Worm (Caenorhabditis elegans) whole organism, late embryonic: ENCODE data around the gene srt-73.

Experiments
- C08G9.2 ChIP-seq: sonication (generic microtip); optimal IDR thresholded peaks from 2 replicates; lab custom pipeline; 2016; ENCODE audit warnings: mild to moderate bottlenecking, missing genetic modification characterization, moderate library complexity, missing compliant biosample characterization
- K02D7.2 ChIP-seq: sonication (generic microtip); optimal IDR thresholded peaks from 2 replicates; lab custom pipeline; 2017; ENCODE audit warnings: mild to moderate bottlenecking, missing genetic modification characterization, missing compliant biosample characterization
- Y22D7AL.16 ChIP-seq: sonication (generic microtip); optimal IDR thresholded peaks from 2 replicates; lab custom pipeline; 2016; ENCODE audit warnings: missing genetic modification characterization, missing compliant biosample characterization
- ceh-14 ChIP-seq: sonication (generic microtip); optimal IDR thresholded peaks from 2 replicates; lab custom pipeline; 2016; ENCODE audit warnings: missing genotype, missing genetic modification characterization, missing compliant biosample characterization
- ceh-18 ChIP-seq: sonication (generic microtip); optimal IDR thresholded peaks from 2 replicates; lab custom pipeline; 2016; ENCODE audit warnings: missing genetic modification characterization, missing compliant biosample characterization
- ceh-19 ChIP-seq: fragments of 200-800 bp; sonication (Bioruptor generic); optimal IDR thresholded peaks from 2 replicates; lab custom pipeline; 2018; ENCODE audit warnings: mild to moderate bottlenecking, missing genetic modification characterization, missing compliant biosample characterization
- ceh-2 ChIP-seq: sonication (generic microtip); optimal IDR thresholded peaks from 2 replicates; lab custom pipeline; 2016; ENCODE audit warnings: missing genotype, missing genetic modification characterization, missing compliant biosample characterization
- ceh-22 ChIP-seq: sonication (generic microtip); optimal IDR thresholded peaks from 2 replicates; lab custom pipeline; 2017; ENCODE audit warnings: missing biosample characterization, missing genetic modification characterization
- ceh-30 ChIP-seq: fragments of 150-350 bp; optimal IDR thresholded peaks from 2 replicates; lab custom pipeline; 2014; ENCODE audit warnings: missing biosample characterization, missing genetic modification characterization
- ceh-31 ChIP-seq: sonication (generic microtip); optimal IDR thresholded peaks from 2 replicates; lab custom pipeline; 2016; ENCODE audit warnings: missing genetic modification characterization, missing compliant biosample characterization
- ceh-34 ChIP-seq: sonication (generic microtip); optimal IDR thresholded peaks from 2 replicates; lab custom pipeline; 2016; ENCODE audit warnings: mild to moderate bottlenecking, missing genetic modification characterization, missing compliant biosample characterization
- ceh-45 ChIP-seq: fragments of 200-800 bp; sonication (Bioruptor generic); IDR thresholded peaks from 2 replicates; pipeline ENCODE4 v1.3.6; 2022; ENCODE audit warnings: missing genetic modification reagents, missing genetic modification characterization, missing compliant biosample characterization
- ceh-48 ChIP-seq: sonication (generic microtip); optimal IDR thresholded peaks from 2 replicates; lab custom pipeline; 2016; ENCODE audit warnings: missing genetic modification characterization, inconsistent platforms, missing compliant biosample characterization
- ceh-6 ChIP-seq: fragments of 200-800 bp; sonication (Bioruptor generic); optimal IDR thresholded peaks from 2 replicates; lab custom pipeline; 2018; ENCODE audit warnings: mild to moderate bottlenecking, missing genetic modification characterization, missing compliant biosample characterization
- ceh-9 ChIP-seq: sonication (generic microtip); optimal IDR thresholded peaks from 2 replicates; lab custom pipeline; 2016; ENCODE audit warnings: mild to moderate bottlenecking, missing genetic modification characterization, inconsistent platforms, missing compliant biosample characterization
- dmd-4 ChIP-seq: sonication (generic microtip); optimal IDR thresholded peaks from 2 replicates; lab custom pipeline; 2016; ENCODE audit warnings: borderline replicate concordance, missing genetic modification characterization, missing compliant biosample characterization
- dve-1 ChIP-seq: sonication (generic microtip); optimal IDR thresholded peaks from 2 replicates; lab custom pipeline; 2017; ENCODE audit warnings: antibody characterized with exemption, mild to moderate bottlenecking, missing genetic modification characterization, missing compliant biosample characterization
- ets-4 ChIP-seq: sonication (generic microtip); optimal IDR thresholded peaks from 2 replicates; lab custom pipeline; 2016; ENCODE audit warnings: missing genetic modification characterization, missing compliant biosample characterization
- eyg-1 ChIP-seq: sonication (generic microtip); optimal IDR thresholded peaks from 2 replicates; lab custom pipeline; 2016; ENCODE audit warnings: missing genotype, missing genetic modification characterization, missing compliant biosample characterization
- fax-1 ChIP-seq: sonication (generic microtip); optimal IDR thresholded peaks from 2 replicates; lab custom pipeline; 2016; ENCODE audit warnings: missing genotype, missing genetic modification characterization, missing compliant biosample characterization
- hlh-13 ChIP-seq: fragments of 200-800 bp; sonication (Bioruptor generic); optimal IDR thresholded peaks from 2 replicates; lab custom pipeline; 2018; ENCODE audit warnings: mild to moderate bottlenecking, missing genetic modification characterization, missing compliant biosample characterization
- hlh-30 ChIP-seq: sonication (generic microtip); optimal IDR thresholded peaks from 2 replicates; lab custom pipeline; 2017; ENCODE audit warnings: antibody characterized with exemption, missing genetic modification characterization, missing compliant biosample characterization; ENCODE audit not compliant: insufficient read depth
- hlh-6 ChIP-seq: sonication (generic microtip); optimal IDR thresholded peaks from 2 replicates; lab custom pipeline; 2016; ENCODE audit warnings: missing genotype, missing genetic modification characterization, missing compliant biosample characterization
- hlh-8 ChIP-seq: sonication (generic microtip); optimal IDR thresholded peaks from 2 replicates; lab custom pipeline; 2016; ENCODE audit warnings: missing genotype, missing genetic modification characterization, missing compliant biosample characterization
- lin-11 ChIP-seq: fragments of 200-800 bp; sonication (Bioruptor generic); optimal IDR thresholded peaks from 2 replicates; lab custom pipeline; 2018; ENCODE audit warnings: mild to moderate bottlenecking, missing genetic modification characterization, missing compliant biosample characterization
- nfya-1 ChIP-seq: sonication (generic microtip); optimal IDR thresholded peaks from 2 replicates; lab custom pipeline; 2017; ENCODE audit warnings: missing genetic modification characterization, mild to moderate bottlenecking, missing compliant biosample characterization, antibody characterized with exemption, moderate library complexity
- nhr-11 ChIP-seq: fragments of 150-350 bp; optimal IDR thresholded peaks from 2 replicates; lab custom pipeline; 2014; ENCODE audit warnings: missing biosample characterization, missing genetic modification characterization
- nhr-232 ChIP-seq: sonication (generic microtip); optimal IDR thresholded peaks from 2 replicates; lab custom pipeline; 2016; ENCODE audit warnings: missing genetic modification characterization, missing compliant biosample characterization
- npax-4 ChIP-seq: sonication (generic microtip); optimal IDR thresholded peaks from 2 replicates; lab custom pipeline; 2016; ENCODE audit warnings: missing genetic modification characterization, missing compliant biosample characterization
- pag-3 ChIP-seq: sonication (generic microtip); optimal IDR thresholded peaks from 2 replicates; lab custom pipeline; 2016; ENCODE audit warnings: missing compliant biosample characterization, missing genetic modification characterization, borderline replicate concordance
- pat-9 ChIP-seq: fragments of 200-800 bp; sonication (Bioruptor generic); optimal IDR thresholded peaks from 2 replicates; lab custom pipeline; 2018; ENCODE audit warnings: mild to moderate bottlenecking, missing genetic modification characterization, moderate library complexity, missing compliant biosample characterization
- pax-1 ChIP-seq: fragments of 150-350 bp; optimal IDR thresholded peaks from 2 replicates; lab custom pipeline; 2014; ENCODE audit warnings: missing biosample characterization, missing genetic modification characterization
- pha-2 ChIP-seq: sonication (generic microtip); optimal IDR thresholded peaks from 2 replicates; lab custom pipeline; 2017; ENCODE audit warnings: mild to moderate bottlenecking, missing genetic modification characterization, missing compliant biosample characterization
- pqm-1 ChIP-seq: sonication (generic microtip); optimal IDR thresholded peaks from 2 replicates; lab custom pipeline; 2016; ENCODE audit warnings: missing genetic modification characterization, missing compliant biosample characterization
- ref-2 ChIP-seq: sonication (generic microtip); optimal IDR thresholded peaks from 2 replicates; lab custom pipeline; 2016; ENCODE audit warnings: missing genetic modification characterization, missing compliant biosample characterization
- rnt-1 ChIP-seq: sonication (generic microtip); optimal IDR thresholded peaks from 2 replicates; lab custom pipeline; 2016; ENCODE audit warnings: missing genetic modification characterization, missing compliant biosample characterization
- sdc-2 ChIP-seq: sonication (generic microtip); optimal IDR thresholded peaks from 2 replicates; lab custom pipeline; 2016; ENCODE audit warnings: missing genotype, missing genetic modification characterization, missing compliant biosample characterization
- sox-4 ChIP-seq: sonication (generic microtip); optimal IDR thresholded peaks from 2 replicates; lab custom pipeline; 2017; ENCODE audit warnings: mild to moderate bottlenecking, missing genetic modification characterization, inconsistent platforms, missing compliant biosample characterization
- syd-9 ChIP-seq: sonication (generic microtip); optimal IDR thresholded peaks from 2 replicates; lab custom pipeline; 2016; ENCODE audit warnings: mild to moderate bottlenecking, missing genetic modification characterization, moderate library complexity, missing compliant biosample characterization
- tbx-2 ChIP-seq: sonication (generic microtip); optimal IDR thresholded peaks from 2 replicates; lab custom pipeline; 2016; ENCODE audit warnings: missing genetic modification characterization, missing compliant biosample characterization
- unc-42 ChIP-seq: sonication (generic microtip); optimal IDR thresholded peaks from 2 replicates; lab custom pipeline; 2016; ENCODE audit warnings: missing genotype, missing genetic modification characterization, missing compliant biosample characterization

srt-73 gene

DNA sequence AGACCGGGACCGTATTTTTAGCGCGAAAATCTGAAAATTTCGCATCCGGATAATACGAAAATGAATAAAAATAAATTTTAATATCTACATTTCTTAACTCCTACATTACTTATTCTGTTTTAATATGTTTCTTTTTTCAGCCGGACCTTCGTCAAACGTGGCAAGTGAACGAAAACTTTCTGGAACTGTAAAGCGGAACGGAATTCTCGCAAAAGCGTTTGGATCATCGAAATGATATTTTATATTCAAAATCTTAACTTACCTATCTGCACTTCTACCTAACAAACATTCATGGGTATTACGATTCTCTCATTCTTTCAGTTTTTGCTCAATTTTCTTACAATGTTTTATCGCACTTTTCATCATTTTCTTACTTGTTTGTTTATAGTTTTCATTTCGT, 27.5 kb downstream of the srt-73 start:
- TF ChIP-seq C08G9.2 = no peak

DNA sequence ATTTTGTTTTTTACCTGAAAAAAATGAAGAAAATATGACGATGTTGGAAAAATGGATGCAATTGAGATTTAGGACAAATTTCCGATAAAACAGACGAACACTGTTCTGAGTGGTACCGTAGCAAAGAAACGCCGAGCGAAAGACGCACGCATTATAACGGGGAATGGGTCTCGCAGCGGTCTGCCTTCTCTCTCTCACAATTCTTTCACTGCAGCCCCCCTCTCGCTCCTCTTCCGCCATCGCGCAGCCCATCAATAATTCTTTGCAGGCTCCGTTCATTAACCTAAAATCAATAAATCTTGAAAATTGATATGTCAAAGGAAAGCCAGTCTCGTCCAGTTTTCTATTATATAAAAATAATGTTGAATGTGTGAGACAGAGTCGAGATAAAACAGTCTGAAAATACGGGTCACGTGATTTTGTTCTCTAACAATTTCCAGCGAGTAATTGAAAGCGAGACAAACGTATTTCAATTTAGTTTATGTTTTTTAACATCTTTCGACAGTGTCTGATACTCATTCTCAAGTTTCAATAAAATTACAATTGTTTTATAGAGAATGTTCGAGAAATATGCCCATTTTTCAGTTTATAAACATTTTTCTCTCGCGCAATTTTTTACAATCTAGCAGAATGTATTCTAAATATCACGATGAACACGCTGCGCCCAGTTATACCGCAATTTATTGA, 30.5 kb downstream of the srt-73 start:
- peak; percentile 16 for TF ChIP-seq ceh-18 (tag; lab: Kevin White, UChicago)
- peak; percentile 42 for TF ChIP-seq ceh-34 (tag; lab: Kevin White, UChicago)
- TF ChIP-seq hlh-6 (tag; lab: Kevin White, UChicago) = no peak
- peak; percentile 36 for TF ChIP-seq unc-42 (tag; lab: Kevin White, UChicago)
- TF ChIP-seq ceh-48 = peak; percentile 71
- no peak for TF ChIP-seq ref-2
- TF ChIP-seq hlh-30 = peak; percentile 68
- no peak for TF ChIP-seq pax-1 (tag; lab: Kevin White, UChicago)
- TF ChIP-seq tbx-2 (tag; lab: Kevin White, UChicago) = peak; percentile 3
- TF ChIP-seq hlh-8 (tag; lab: Kevin White, UChicago) = no peak
- peak; percentile 9 for TF ChIP-seq nfya-1 (tag; lab: Kevin White, UChicago)
- peak; percentile 6 for TF ChIP-seq ceh-30 (tag; lab: Kevin White, UChicago)

DNA sequence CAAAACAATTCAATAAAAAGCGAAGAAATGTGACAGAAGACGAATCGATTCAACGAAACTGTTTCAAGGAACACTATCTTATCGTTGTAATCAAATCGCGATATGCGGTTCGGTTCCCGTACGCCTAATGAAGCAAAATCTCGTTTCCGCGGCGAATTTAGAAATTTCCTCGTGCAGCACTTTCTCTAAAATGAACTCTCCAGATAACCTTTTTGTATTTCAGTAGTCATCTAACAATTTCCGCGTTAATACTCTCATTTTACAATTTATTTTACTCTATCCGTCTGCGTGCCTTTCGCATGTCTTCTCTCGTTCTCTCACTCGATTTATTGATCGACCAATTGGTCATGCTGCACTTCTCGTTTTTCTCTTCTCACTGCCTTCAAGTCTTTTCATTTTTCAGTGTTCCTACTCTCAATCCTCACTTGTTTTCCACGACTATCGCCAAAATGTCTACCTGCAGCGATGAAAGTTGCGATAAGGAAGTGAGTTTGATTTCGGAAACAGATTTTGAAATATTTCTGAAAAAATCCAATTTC, 31.1 kb downstream of the srt-73 start, which contains the start of the genes npp-27 and ntl-4:
npp-27 (minus strand) TSS at position 51 of the 539 bp plus-strand sequence.
ntl-4 (plus strand) TSS at position 379 of the 539 bp plus-strand sequence.
- TF ChIP-seq dve-1 (tag; lab: Kevin White, UChicago) (no peak), npax-4 (tag; lab: Kevin White, UChicago) (no peak), ceh-19 (no peak), fax-1 (tag; lab: Kevin White, UChicago) (no peak), nhr-11 (tag; lab: Kevin White, UChicago) (no peak), nhr-232 (no peak), ceh-2 (tag; lab: Kevin White, UChicago) (no peak), ceh-48 (peak; percentile 24), nfya-1 (tag; lab: Kevin White, UChicago) (peak; percentile 4), hlh-13 (GFP tag; lab: Kevin White, UChicago) (no peak), hlh-6 (tag; lab: Kevin White, UChicago) (no peak), ceh-22 (tag; lab: Kevin White, UChicago) (no peak), pax-1 (tag; lab: Kevin White, UChicago) (no peak), ets-4 (tag; lab: Kevin White, UChicago) (no peak), syd-9 (no peak), ceh-6 (no peak), tbx-2 (tag; lab: Kevin White, UChicago) (no peak)

DNA sequence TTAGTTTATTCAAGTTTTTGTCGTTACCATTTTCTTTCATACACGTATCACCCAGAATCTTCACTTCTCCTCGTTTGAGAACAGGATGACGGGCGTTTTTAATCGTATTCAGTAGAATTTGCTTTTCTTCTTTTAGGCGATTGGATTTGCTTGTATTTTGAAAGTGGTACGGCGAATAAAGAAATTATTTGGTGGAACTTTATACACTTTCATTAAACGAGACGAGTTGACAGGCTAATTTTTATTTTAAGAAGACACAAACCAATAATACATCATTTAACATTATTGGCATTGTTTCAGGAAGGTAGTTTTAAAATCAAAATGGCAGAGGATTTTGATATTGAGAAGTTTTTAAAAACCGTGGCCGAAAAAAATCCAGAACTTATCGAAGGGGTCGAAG, 35.9 kb downstream of the srt-73 start, which contains the start of gene C49H3.4:
C49H3.4 (plus strand) TSS at position 301 of the 400 bp plus-strand sequence.
- TF ChIP-seq ceh-19 (no peak), ref-2 (no peak), K02D7.2 (tag; lab: Kevin White, UChicago) (no peak), ceh-31 (tag; lab: Kevin White, UChicago) (no peak), ceh-18 (tag; lab: Kevin White, UChicago) (no peak), nfya-1 (tag; lab: Kevin White, UChicago) (no peak), pat-9 (tag; lab: Kevin White, UChicago) (no peak), lin-11 (tag; lab: Kevin White, UChicago) (no peak), rnt-1 (no peak), C08G9.2 (no peak), ceh-9 (tag; lab: Kevin White, UChicago) (no peak)
- TF ChIP-seq, all 69 proteins: peak for 0

DNA sequence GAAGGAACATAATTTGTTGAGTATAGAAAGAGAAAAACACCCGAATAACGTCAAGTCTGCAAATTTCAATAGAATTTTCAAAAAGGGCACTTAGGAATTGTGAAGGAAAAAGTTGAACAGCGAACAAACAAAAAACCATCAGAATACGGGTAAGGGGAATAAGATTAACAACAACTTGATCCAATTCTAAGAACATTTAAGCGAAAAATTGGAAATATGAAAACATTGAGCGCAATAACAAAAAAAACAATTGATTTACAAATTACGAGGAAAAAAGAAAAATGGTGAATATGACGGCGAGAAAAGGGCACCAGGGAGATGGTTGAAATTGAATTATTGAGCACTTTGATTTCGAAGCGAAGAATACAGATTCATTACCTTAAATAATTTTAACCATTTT, 37.8 kb downstream of the srt-73 start:
- no peak for TF ChIP-seq ceh-9 (tag; lab: Kevin White, UChicago)
- TF ChIP-seq nfya-1 (tag; lab: Kevin White, UChicago) = no peak
- TF ChIP-seq pag-3 (tag; lab: Kevin White, UChicago) = no peak
- TF ChIP-seq rnt-1 = no peak
- TF ChIP-seq sdc-2 (tag; lab: Kevin White, UChicago) = no peak
- TF ChIP-seq ceh-6 = no peak
- TF ChIP-seq ceh-14 = no peak
- TF ChIP-seq dmd-4 (tag; lab: Kevin White, UChicago) = no peak
- TF ChIP-seq eyg-1 (tag; lab: Kevin White, UChicago) = no peak
- TF ChIP-seq dve-1 (tag; lab: Kevin White, UChicago) = no peak
- no peak for TF ChIP-seq tbx-2 (tag; lab: Kevin White, UChicago)
- TF ChIP-seq C08G9.2 = no peak
- no peak for TF ChIP-seq ceh-45 (GFP tag; lab: Robert Waterston, UW)
- TF ChIP-seq ceh-18 (tag; lab: Kevin White, UChicago) = no peak
- TF ChIP-seq sox-4 (tag; lab: Kevin White, UChicago) = no peak
- no peak for TF ChIP-seq pha-2 (tag; lab: Kevin White, UChicago)
- TF ChIP-seq Y22D7AL.16 (tag; lab: Kevin White, UChicago) = no peak
- no peak for TF ChIP-seq nhr-11 (tag; lab: Kevin White, UChicago)
- TF ChIP-seq pqm-1 (tag; lab: Kevin White, UChicago) = no peak
